Worm (Caenorhabditis elegans) whole organism, early embryonic: ENCODE data around the gene acd-4.

Experiments used
- B0310.2 ChIP-seq: sonication (generic microtip); optimal IDR thresholded peaks from 2 replicates; lab custom pipeline; 2016; ENCODE audit warnings: mild to moderate bottlenecking, missing genetic modification characterization, missing compliant biosample characterization
- F13C5.2 ChIP-seq: sonication (generic microtip); optimal IDR thresholded peaks from 2 replicates; lab custom pipeline; 2017; ENCODE audit warnings: mild to moderate bottlenecking, missing genetic modification characterization, inconsistent platforms, missing compliant biosample characterization
- aly-1 ChIP-seq: sonication (generic microtip); optimal IDR thresholded peaks from 2 replicates; lab custom pipeline; 2016; ENCODE audit warnings: missing genetic modification characterization, missing compliant biosample characterization
- ama-1 ChIP-seq: fragments of 150-350 bp; optimal IDR thresholded peaks from 2 replicates; lab custom pipeline; 2014
- ceh-13 ChIP-seq: fragments of 200-800 bp; sonication (Bioruptor generic); optimal IDR thresholded peaks from 2 replicates; lab custom pipeline; 2018; ENCODE audit warnings: mild to moderate bottlenecking, missing genetic modification characterization, missing compliant biosample characterization
- ceh-36 ChIP-seq: sonication (generic microtip); optimal IDR thresholded peaks from 2 replicates; lab custom pipeline; 2016; ENCODE audit warnings: missing genetic modification characterization, inconsistent platforms, missing compliant biosample characterization
- ets-7 ChIP-seq: sonication (generic microtip); optimal IDR thresholded peaks from 2 replicates; lab custom pipeline; 2016; ENCODE audit warnings: missing genotype, missing genetic modification characterization, missing compliant biosample characterization
- flt-1 ChIP-seq: fragments of 200-800 bp; sonication (Bioruptor generic); IDR thresholded peaks from 2 replicates; pipeline ENCODE4 v1.3.6; 2022; ENCODE audit warnings: missing genetic modification characterization, missing compliant biosample characterization
- hmbx-1 ChIP-seq: sonication (generic microtip); optimal IDR thresholded peaks from 2 replicates; lab custom pipeline; 2016; ENCODE audit warnings: mild to moderate bottlenecking, missing genetic modification characterization, missing compliant biosample characterization
- hmg-4 ChIP-seq: fragments of 200-800 bp; sonication (Bioruptor generic); optimal IDR thresholded peaks from 2 replicates; lab custom pipeline; 2018; ENCODE audit warnings: mild to moderate bottlenecking, missing genetic modification characterization, missing compliant biosample characterization
- hnd-1 ChIP-seq: sonication (generic microtip); optimal IDR thresholded peaks from 2 replicates; lab custom pipeline; 2016; ENCODE audit warnings: missing genetic modification characterization, missing compliant biosample characterization
- pes-1 ChIP-seq: fragments of 200-800 bp; sonication (Bioruptor generic); IDR thresholded peaks from 2 replicates; pipeline ENCODE4 v1.3.6; 2022; ENCODE audit warnings: missing genetic modification reagents, missing genetic modification characterization, missing compliant biosample characterization
- scrt-1 ChIP-seq: fragments of 200-800 bp; sonication (Bioruptor generic); IDR thresholded peaks from 2 replicates; pipeline ENCODE4 v1.3.6; 2022; ENCODE audit warnings: missing genetic modification characterization, missing compliant biosample characterization
- sea-1 ChIP-seq: fragments of 200-800 bp; sonication (Bioruptor generic); conservative IDR thresholded peaks from 2 replicates; pipeline ENCODE4 v1.3.6; 2022; ENCODE audit warnings: missing genetic modification characterization, missing compliant biosample characterization
- tbx-11 ChIP-seq: fragments of 200-800 bp; sonication (Bioruptor generic); IDR thresholded peaks from 2 replicates; pipeline ENCODE4 v1.3.6; 2022; ENCODE audit warnings: missing genetic modification characterization, missing compliant biosample characterization
- tbx-37 ChIP-seq: fragments of 200-800 bp; sonication (Bioruptor generic); conservative IDR thresholded peaks from 2 replicates; pipeline ENCODE4 v1.3.6; 2022; ENCODE audit warnings: missing genetic modification reagents, missing genetic modification characterization, missing compliant biosample characterization
- tra-4 ChIP-seq: sonication (generic microtip); optimal IDR thresholded peaks from 2 replicates; lab custom pipeline; 2017; ENCODE audit warnings: missing genetic modification characterization, missing compliant biosample characterization

Gene acd-4

DNA sequence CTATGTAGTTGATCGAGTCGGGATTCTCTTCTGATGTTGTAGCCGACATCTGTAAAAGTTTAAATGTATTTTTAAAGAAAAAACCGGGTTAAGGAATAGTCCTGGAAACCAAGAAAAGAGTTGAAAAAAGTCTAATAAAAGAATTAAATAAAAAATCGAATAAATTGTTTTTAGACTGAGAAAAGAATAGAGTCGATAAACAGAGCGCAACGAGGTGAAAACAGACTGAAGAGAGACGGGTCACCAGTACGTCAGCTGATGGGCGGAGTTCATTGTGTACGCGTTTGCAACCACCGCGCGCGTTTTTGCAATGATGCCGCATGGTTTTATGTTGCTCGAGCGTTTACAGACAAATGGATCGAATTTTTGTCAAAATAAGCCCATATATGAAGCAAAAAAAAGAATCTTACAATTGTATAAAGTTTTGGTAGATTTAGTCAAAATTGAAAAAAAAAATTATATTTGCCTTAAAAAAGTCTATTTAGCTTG, 6.7 kb upstream of the acd-4 start, which contains the start of gene atg-18:
Gene atg-18, minus strand, starts transcription at position 51 of the 489 bp plus-strand sequence.
- TF ChIP-seq hnd-1 (tag; lab: Kevin White, UChicago) (peak; percentile 28), ceh-13 (GFP tag; lab: Kevin White, UChicago) (no peak), tbx-37 (GFP tag; lab: Robert Waterston, UW) (peak; percentile 20; the same call in 1 of the 2 replicates), sea-1 (GFP tag; lab: Robert Waterston, UW) (peak; percentile 73), scrt-1 (GFP tag; lab: Robert Waterston, UW) (peak; percentile 65; the same call in 1 of the 2 replicates), ama-1 (lab: Kevin White, UChicago) (no peak), pes-1 (GFP tag; lab: Robert Waterston, UW) (peak; percentile 67), B0310.2 (tag; lab: Kevin White, UChicago) (no peak), F13C5.2 (tag; lab: Kevin White, UChicago) (peak; percentile 77), tbx-11 (peak; percentile 71; the same call in 1 of the 2 replicates), aly-1 (tag; lab: Kevin White, UChicago) (peak; percentile 43), ets-7 (peak; percentile 33), ceh-36 (tag; lab: Kevin White, UChicago) (peak; percentile 23), hmbx-1 (tag; lab: Kevin White, UChicago) (no peak)

DNA sequence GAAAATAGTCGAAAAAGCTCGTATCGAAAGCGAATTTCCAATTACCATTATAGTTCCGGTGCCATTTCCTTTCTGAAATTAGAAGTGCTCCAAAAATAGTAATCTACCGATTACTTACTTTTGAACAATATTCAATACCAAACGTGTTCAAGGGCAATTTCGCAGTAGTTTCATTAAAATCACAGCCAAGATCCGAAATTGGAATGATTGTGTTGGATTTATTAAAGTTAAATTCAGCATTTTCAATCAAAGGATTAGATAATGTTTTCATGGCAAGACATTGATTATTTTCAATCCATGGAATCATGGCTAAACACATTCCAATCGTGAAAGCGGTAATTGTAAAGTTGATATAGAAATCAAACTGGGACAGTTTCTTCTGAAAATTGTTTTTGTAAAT, 5.2 kb upstream of the acd-4 start:
- TF ChIP-seq hmg-4 (GFP tag; lab: Kevin White, UChicago) (no peak), F13C5.2 (tag; lab: Kevin White, UChicago) (no peak), hnd-1 (tag; lab: Kevin White, UChicago) (no peak), tra-4 (no peak), ama-1 (lab: Kevin White, UChicago) (no peak), tbx-37 (GFP tag; lab: Robert Waterston, UW) (no peak), pes-1 (GFP tag; lab: Robert Waterston, UW) (no peak), ceh-36 (tag; lab: Kevin White, UChicago) (no peak), flt-1 (no peak), B0310.2 (tag; lab: Kevin White, UChicago) (no peak), tbx-11 (no peak), scrt-1 (GFP tag; lab: Robert Waterston, UW) (no peak), hmbx-1 (tag; lab: Kevin White, UChicago) (no peak), ceh-13 (GFP tag; lab: Kevin White, UChicago) (no peak), ets-7 (no peak), sea-1 (GFP tag; lab: Robert Waterston, UW) (no peak), aly-1 (tag; lab: Kevin White, UChicago) (no peak)

DNA sequence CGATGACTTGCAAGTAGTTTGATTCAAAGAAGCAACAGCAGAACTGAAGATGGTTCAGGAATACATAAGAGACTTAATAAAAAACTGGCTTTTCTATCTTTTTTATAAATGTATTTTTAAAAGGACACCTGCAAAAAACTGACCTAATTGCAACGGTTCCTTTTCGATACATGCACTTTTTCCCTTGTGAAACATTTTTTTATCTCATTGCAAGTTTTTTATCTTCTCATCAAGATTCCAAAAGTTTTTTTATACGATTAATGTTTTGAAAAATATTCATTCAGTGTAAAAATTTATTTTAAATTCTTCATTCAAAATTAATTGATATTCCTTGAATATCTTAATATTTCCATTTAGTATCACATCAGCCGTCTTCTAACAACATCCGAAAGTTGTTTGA, 2.4 kb upstream of the acd-4 start, which contains the start of gene oac-29:
Gene oac-29, minus strand, starts transcription at position 101 of the 400 bp plus-strand sequence.
- TF ChIP-seq ceh-13 (GFP tag; lab: Kevin White, UChicago) (no peak), F13C5.2 (tag; lab: Kevin White, UChicago) (no peak), scrt-1 (GFP tag; lab: Robert Waterston, UW) (no peak), ets-7 (no peak), tbx-37 (GFP tag; lab: Robert Waterston, UW) (no peak), aly-1 (tag; lab: Kevin White, UChicago) (no peak), sea-1 (GFP tag; lab: Robert Waterston, UW) (no peak), ceh-36 (tag; lab: Kevin White, UChicago) (no peak), ama-1 (lab: Kevin White, UChicago) (no peak), flt-1 (no peak), hnd-1 (tag; lab: Kevin White, UChicago) (no peak), B0310.2 (tag; lab: Kevin White, UChicago) (no peak), pes-1 (GFP tag; lab: Robert Waterston, UW) (no peak)

DNA sequence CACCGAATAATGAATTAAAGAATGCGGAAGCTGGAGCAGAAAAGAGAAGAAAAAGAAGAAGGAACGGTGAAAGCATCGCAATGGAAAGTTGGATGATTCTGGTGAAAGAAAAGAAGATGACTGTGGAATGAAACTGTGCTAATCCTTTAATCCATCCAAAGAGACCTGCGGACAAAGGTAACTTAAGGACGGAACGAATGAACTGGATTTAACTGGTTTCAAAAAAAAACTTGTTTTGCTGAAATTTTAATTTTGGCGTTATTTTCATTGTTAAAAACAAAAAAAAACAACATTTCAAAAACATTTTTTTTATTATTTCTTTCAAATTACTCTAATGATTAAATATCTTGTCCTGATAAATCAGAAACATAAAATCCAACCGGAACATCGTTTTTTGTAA, 1.1 kb upstream of the acd-4 start, which contains the start of gene grl-12:
Gene grl-12, minus strand, starts transcription at position 101 of the 400 bp plus-strand sequence.
- no peak for TF ChIP-seq tbx-37 (GFP tag; lab: Robert Waterston, UW)
- no peak for TF ChIP-seq ama-1 (lab: Kevin White, UChicago)

DNA sequence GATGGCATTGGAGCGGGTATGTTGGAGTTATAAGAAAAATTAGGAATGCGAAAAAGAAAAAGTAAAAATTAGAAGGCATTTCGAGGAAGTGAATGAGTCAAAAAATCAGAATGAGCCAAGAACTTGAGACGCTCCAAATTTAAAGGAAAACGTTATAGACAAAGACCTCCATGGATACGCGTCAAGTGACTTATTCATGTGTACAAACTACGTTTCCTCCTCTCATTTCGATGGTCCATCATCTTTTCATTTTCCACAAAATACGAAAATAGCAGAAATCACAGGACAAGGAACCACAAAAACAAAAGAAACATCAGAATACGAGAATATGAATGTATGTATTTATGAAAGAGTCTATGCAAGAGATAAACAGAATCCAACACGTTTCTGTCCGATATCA, 3.2 kb downstream of the acd-4 start, which contains the start of gene F28A12.3:
Gene F28A12.3, minus strand, starts transcription at position 101 of the 400 bp plus-strand sequence.
- TF ChIP-seq ama-1 (lab: Kevin White, UChicago) (no peak), tbx-37 (GFP tag; lab: Robert Waterston, UW) (no peak), hnd-1 (tag; lab: Kevin White, UChicago) (no peak), sea-1 (GFP tag; lab: Robert Waterston, UW) (no peak), hmbx-1 (tag; lab: Kevin White, UChicago) (no peak), tbx-11 (no peak), hmg-4 (GFP tag; lab: Kevin White, UChicago) (no peak), flt-1 (no peak), ets-7 (no peak), pes-1 (GFP tag; lab: Robert Waterston, UW) (no peak), ceh-36 (tag; lab: Kevin White, UChicago) (no peak), tra-4 (no peak), scrt-1 (GFP tag; lab: Robert Waterston, UW) (no peak), F13C5.2 (tag; lab: Kevin White, UChicago) (no peak), B0310.2 (tag; lab: Kevin White, UChicago) (no peak), aly-1 (tag; lab: Kevin White, UChicago) (no peak), ceh-13 (GFP tag; lab: Kevin White, UChicago) (no peak)

DNA sequence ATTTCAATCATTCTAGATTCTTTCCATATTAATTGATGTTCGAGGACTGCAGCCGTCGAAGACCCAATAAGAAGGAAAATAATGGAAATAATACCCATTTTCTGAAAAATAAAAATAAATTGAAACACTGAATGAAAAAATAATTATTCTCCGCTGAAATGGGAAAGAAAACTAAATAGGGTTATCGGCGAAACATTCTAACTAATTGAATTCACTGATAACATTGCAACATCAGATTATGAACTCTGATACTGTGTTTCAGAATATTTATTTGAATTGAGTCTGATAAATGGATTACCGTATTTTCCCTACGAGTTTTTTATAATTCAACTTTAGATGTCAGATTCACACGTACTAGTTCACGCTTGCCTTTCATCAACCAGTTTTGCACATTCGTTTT, 5.1 kb downstream of the acd-4 start, which contains the start of gene asp-13:
Gene asp-13, minus strand, starts transcription at position 101 of the 400 bp plus-strand sequence.
- no peak for TF ChIP-seq aly-1 (tag; lab: Kevin White, UChicago)
- no peak for TF ChIP-seq ceh-36 (tag; lab: Kevin White, UChicago)
- TF ChIP-seq F13C5.2 (tag; lab: Kevin White, UChicago), result no peak
- TF ChIP-seq hnd-1 (tag; lab: Kevin White, UChicago), result no peak
- no peak for TF ChIP-seq tbx-37 (GFP tag; lab: Robert Waterston, UW)
- TF ChIP-seq hmg-4 (GFP tag; lab: Kevin White, UChicago), result no peak
- TF ChIP-seq scrt-1 (GFP tag; lab: Robert Waterston, UW), result no peak
- TF ChIP-seq sea-1 (GFP tag; lab: Robert Waterston, UW), result no peak
- TF ChIP-seq B0310.2 (tag; lab: Kevin White, UChicago), result no peak
- TF ChIP-seq hmbx-1 (tag; lab: Kevin White, UChicago), result no peak
- TF ChIP-seq tbx-11, result no peak
- no peak for TF ChIP-seq pes-1 (GFP tag; lab: Robert Waterston, UW)
- no peak for TF ChIP-seq ama-1 (lab: Kevin White, UChicago)
- no peak for TF ChIP-seq flt-1
